Worm (Caenorhabditis elegans) whole organism, young adult: ENCODE measurements around the gene C13A2.12.

Source experiments
- B0261.1 ChIP-seq: sonication (generic microtip); optimal IDR thresholded peaks from 2 replicates; lab custom pipeline; 2016; ENCODE audit warnings: mild to moderate bottlenecking, missing genetic modification characterization, moderate library complexity, missing compliant biosample characterization
- C17E4.6 ChIP-seq: fragments of 200-800 bp; sonication (Bioruptor generic); IDR thresholded peaks from 2 replicates; pipeline ENCODE4 v1.3.6; 2022; ENCODE audit warnings: missing genetic modification reagents, missing genetic modification characterization, missing compliant biosample characterization
- F52B5.7 ChIP-seq: sonication (generic microtip); optimal IDR thresholded peaks from 2 replicates; lab custom pipeline; 2016; ENCODE audit warnings: mild to moderate bottlenecking, missing genetic modification characterization, missing compliant biosample characterization
- F57A8.1 ChIP-seq: fragments of 200-800 bp; sonication (Bioruptor generic); optimal IDR thresholded peaks from 2 replicates; lab custom pipeline; 2018; ENCODE audit warnings: mild to moderate bottlenecking, missing genetic modification characterization, moderate library complexity, missing compliant biosample characterization
- K11D2.4 ChIP-seq: fragments of 200-800 bp; sonication (Bioruptor generic); IDR thresholded peaks from 2 replicates; pipeline ENCODE4 v1.3.6; 2022; ENCODE audit warnings: missing genetic modification reagents, missing genetic modification characterization, missing compliant biosample characterization
- K12H6.12 ChIP-seq: fragments of 200-800 bp; sonication (Bioruptor generic); optimal IDR thresholded peaks from 2 replicates; lab custom pipeline; 2018; ENCODE audit warnings: mild to moderate bottlenecking, missing genetic modification characterization, missing compliant biosample characterization
- Y53F4B.3 ChIP-seq: fragments of 200-800 bp; sonication (Bioruptor generic); IDR thresholded peaks from 2 replicates; pipeline ENCODE4 v1.3.6; 2022; ENCODE audit warnings: missing genetic modification reagents, missing genetic modification characterization, missing compliant biosample characterization
- Y53G8AR.9 ChIP-seq: fragments of 200-800 bp; sonication (Bioruptor generic); conservative IDR thresholded peaks from 2 replicates; pipeline ENCODE4 v1.3.6; 2022; ENCODE audit warnings: missing genetic modification reagents, missing genetic modification characterization, missing compliant biosample characterization
- atf-7 ChIP-seq: sonication (generic microtip); optimal IDR thresholded peaks from 2 replicates; lab custom pipeline; 2017; ENCODE audit warnings: mild to moderate bottlenecking, missing genetic modification characterization, missing compliant biosample characterization
- attf-5 ChIP-seq: fragments of 200-800 bp; sonication (Bioruptor generic); optimal IDR thresholded peaks from 2 replicates; lab custom pipeline; 2018; ENCODE audit warnings: mild to moderate bottlenecking, missing genetic modification characterization, missing compliant biosample characterization
- bed-2 ChIP-seq: fragments of 200-800 bp; sonication (Bioruptor generic); IDR thresholded peaks from 2 replicates; pipeline ENCODE4 v1.3.6; 2022; ENCODE audit warnings: missing genetic modification reagents, missing genetic modification characterization, missing compliant biosample characterization
- cebp-1 ChIP-seq, 2 experiments: fragments of 200-800 bp in 1 of 2; sonication (Bioruptor generic) in 1 of 2; sonication (generic microtip) in 1 of 2; IDR thresholded peaks in 1 of 2; optimal IDR thresholded peaks in 1 of 2; 2 replicates each; pipeline versions ENCODE4 v1.3.6 to Lab custom; 2017 to 2022; ENCODE audit warnings: missing compliant biosample characterization in 2 of 2, missing genetic modification characterization in 2 of 2, mild to moderate bottlenecking in 1 of 2, missing genetic modification reagents in 1 of 2, moderate library complexity in 1 of 2
- cebp-2 ChIP-seq: fragments of 200-800 bp; sonication (Bioruptor generic); IDR thresholded peaks from 2 replicates; pipeline ENCODE4 v1.3.6; 2022; ENCODE audit warnings: missing genetic modification characterization, missing compliant biosample characterization
- dox-1 ChIP-seq: fragments of 200-800 bp; sonication (Bioruptor generic); IDR thresholded peaks from 2 replicates; pipeline ENCODE4 v1.3.6; 2022; ENCODE audit warnings: missing genetic modification reagents, missing genetic modification characterization, missing compliant biosample characterization
- egl-44 ChIP-seq: fragments of 200-800 bp; sonication (Bioruptor generic); IDR thresholded peaks from 2 replicates; pipeline ENCODE4 v1.3.6; 2022; ENCODE audit warnings: missing genetic modification reagents, missing genetic modification characterization, missing compliant biosample characterization
- gei-17 ChIP-seq: fragments of 200-800 bp; sonication (Bioruptor generic); optimal IDR thresholded peaks from 2 replicates; lab custom pipeline; 2018; ENCODE audit warnings: mild to moderate bottlenecking, missing genetic modification characterization, missing compliant biosample characterization
- hmg-20 ChIP-seq: fragments of 200-800 bp; sonication (Bioruptor generic); IDR thresholded peaks from 2 replicates; pipeline ENCODE4 v1.3.6; 2022; ENCODE audit warnings: missing genetic modification reagents, missing genetic modification characterization, missing compliant biosample characterization
- hrde-1 ChIP-seq: sonication (generic microtip); optimal IDR thresholded peaks from 2 replicates; lab custom pipeline; 2016; ENCODE audit warnings: missing genetic modification characterization, mild to moderate bottlenecking, missing compliant biosample characterization, moderate library complexity, missing genotype, missing genetic modification reagents, borderline replicate concordance
- lin-35 ChIP-seq, 3 experiments: fragments of 150-350 bp in 2 of 3; sonication (generic microtip) in 1 of 3; optimal IDR thresholded peaks; 2 replicates each; lab custom pipeline; 2014 to 2018; ENCODE audit warnings: missing biosample characterization in 3 of 3, missing genetic modification characterization in 3 of 3, missing genetic modification reagents in 3 of 3
- lin-54 ChIP-seq: fragments of 200-800 bp; sonication (Bioruptor generic); optimal IDR thresholded peaks from 2 replicates; lab custom pipeline; 2018; ENCODE audit warnings: mild to moderate bottlenecking, missing genetic modification characterization, missing compliant biosample characterization
- madf-3 ChIP-seq: fragments of 200-800 bp; sonication (Bioruptor generic); IDR thresholded peaks from 2 replicates; pipeline ENCODE4 v1.3.6; 2022; ENCODE audit warnings: missing genetic modification reagents, missing genetic modification characterization, missing compliant biosample characterization
- madf-6 ChIP-seq: fragments of 200-800 bp; sonication (Bioruptor generic); IDR thresholded peaks from 2 replicates; pipeline ENCODE4 v1.3.6; 2022; ENCODE audit warnings: missing genetic modification reagents, missing genetic modification characterization, missing compliant biosample characterization
- madf-8 ChIP-seq: fragments of 200-800 bp; sonication (Bioruptor generic); conservative IDR thresholded peaks from 2 replicates; pipeline ENCODE4 v1.3.6; 2022; ENCODE audit warnings: missing genetic modification reagents, missing genetic modification characterization, missing compliant biosample characterization
- mel-28 ChIP-seq: sonication (generic microtip); optimal IDR thresholded peaks from 2 replicates; lab custom pipeline; 2016; ENCODE audit warnings: borderline replicate concordance, mild to moderate bottlenecking, missing genetic modification characterization, missing compliant biosample characterization
- mxl-1 ChIP-seq: sonication (generic microtip); optimal IDR thresholded peaks from 2 replicates; lab custom pipeline; 2016; ENCODE audit warnings: missing genetic modification characterization, missing compliant biosample characterization
- rcor-1 ChIP-seq: fragments of 200-800 bp; sonication (Bioruptor generic); IDR thresholded peaks from 2 replicates; pipeline ENCODE4 v1.3.6; 2022; ENCODE audit warnings: missing genetic modification reagents, missing genetic modification characterization, missing compliant biosample characterization
- rec-8 ChIP-seq, 2 experiments: sonication (generic microtip); optimal IDR thresholded peaks; 2 replicates each; lab custom pipeline; 2016; ENCODE audit warnings: mild to moderate bottlenecking in 2 of 2, missing genetic modification characterization in 2 of 2, missing genetic modification reagents in 2 of 2, missing genotype in 2 of 2, missing biosample characterization in 1 of 2, missing compliant biosample characterization in 1 of 2, moderate library complexity in 1 of 2
- sdz-38 ChIP-seq: sonication (generic microtip); optimal IDR thresholded peaks from 2 replicates; lab custom pipeline; 2016; ENCODE audit warnings: missing genotype, missing genetic modification characterization, missing compliant biosample characterization
- unc-130 ChIP-seq: sonication (generic microtip); optimal IDR thresholded peaks from 2 replicates; lab custom pipeline; 2016; ENCODE audit warnings: missing genetic modification reagents, missing genetic modification characterization, missing compliant biosample characterization
- xnd-1 ChIP-seq: sonication (generic microtip); optimal IDR thresholded peaks from 2 replicates; lab custom pipeline; 2016; ENCODE audit warnings: missing genotype, missing genetic modification reagents, missing genetic modification characterization, missing compliant biosample characterization
- zfh-2 ChIP-seq: fragments of 200-800 bp; sonication (Bioruptor generic); conservative IDR thresholded peaks from 2 replicates; pipeline ENCODE4 v1.3.6; 2022; ENCODE audit warnings: missing genetic modification reagents, missing genetic modification characterization, missing compliant biosample characterization
- ztf-18 ChIP-seq: sonication (generic microtip); optimal IDR thresholded peaks from 2 replicates; lab custom pipeline; 2016; ENCODE audit warnings: missing genotype, mild to moderate bottlenecking, missing genetic modification characterization, missing compliant biosample characterization

Gene C13A2.12

ce11 chrV:7218988-7219387, 40.1 kb upstream of the C13A2.12 start, which contains the start of gene C13F10.5 (continued):
- TF ChIP-seq unc-130 (GFP tag; lab: Kevin White, UChicago) = no peak
- TF ChIP-seq hrde-1 = no peak
- no peak for TF ChIP-seq mel-28 (tag; lab: Kevin White, UChicago)
- no peak for TF ChIP-seq lin-54
- no peak for TF ChIP-seq mxl-1 (tag; lab: Kevin White, UChicago)
- no peak for TF ChIP-seq sdz-38 (tag; lab: Kevin White, UChicago)

- peak; percentile 19; the same call in 1 of the 2 replicates for TF ChIP-seq madf-6 (GFP tag; lab: Robert Waterston, UW)
- TF ChIP-seq madf-3 (GFP tag; lab: Robert Waterston, UW) = 0 out of 2 replicates have a peak, but pooled peaks have one; percentile 70
- TF ChIP-seq attf-5 (GFP tag; lab: Kevin White, UChicago) = peak; percentile 5
- no peak for TF ChIP-seq cebp-1 (GFP tag; IDR thresholded peaks at IDR 0.05; lab: Robert Waterston, UW)
- TF ChIP-seq cebp-1 (tag; optimal IDR thresholded peaks at IDR 0.05; lab: Kevin White, UChicago) = peak; percentile 38
- TF ChIP-seq atf-7 = no peak
- no peak for TF ChIP-seq B0261.1
- peak; percentile 40 for TF ChIP-seq ztf-18 (tag; lab: Kevin White, UChicago)
These were observed 38.0 kb upstream of the C13A2.12 start, which contains the start of the genes C13F10.8, C13F10.6 and kxd-1 for ce11 chrV:7220973-7221519. C13F10.8 (minus strand) TSS chrV:7221023. C13F10.6 (minus strand) TSS chrV:7221039. kxd-1 (plus strand) TSS chrV:7221469.

ce11 chrV:7223152-7223551, 35.9 kb upstream of the C13A2.12 start, which contains the start of gene C13F10.7:
C13F10.7 (minus strand) TSS chrV:7223252.
- no peak for TF ChIP-seq K12H6.12 (tag; lab: Kevin White, UChicago)
- TF ChIP-seq cebp-2 = no peak
- no peak for TF ChIP-seq sdz-38 (tag; lab: Kevin White, UChicago)
- no peak for TF ChIP-seq gei-17 (GFP tag; lab: Kevin White, UChicago)
- no peak for TF ChIP-seq bed-2 (GFP tag; lab: Robert Waterston, UW)
- no peak for TF ChIP-seq K11D2.4 (GFP tag; lab: Robert Waterston, UW)
- TF ChIP-seq Y53F4B.3 (GFP tag; lab: Robert Waterston, UW) = no peak
- TF ChIP-seq lin-35 (GFP tag; optimal IDR thresholded peaks at IDR 0.05; lab: Kevin White, UChicago) = no peak
- TF ChIP-seq F57A8.1 (GFP tag; lab: Kevin White, UChicago) = no peak
- no peak for TF ChIP-seq rec-8 (tag; optimal IDR thresholded peaks at IDR 0.05; lab: Kevin White, UChicago)
- TF ChIP-seq Y53G8AR.9 (GFP tag; lab: Robert Waterston, UW) = no peak
- TF ChIP-seq egl-44 = no peak
- no peak for TF ChIP-seq atf-7
- TF ChIP-seq cebp-1 (GFP tag; IDR thresholded peaks at IDR 0.05; lab: Robert Waterston, UW) = no peak
- no peak for TF ChIP-seq cebp-1 (tag; optimal IDR thresholded peaks at IDR 0.05; lab: Kevin White, UChicago)
- TF ChIP-seq madf-3 (GFP tag; lab: Robert Waterston, UW) = no peak
- TF ChIP-seq attf-5 (GFP tag; lab: Kevin White, UChicago) = no peak
- no peak for TF ChIP-seq hmg-20 (GFP tag; lab: Robert Waterston, UW)
- no peak for TF ChIP-seq dox-1 (GFP tag; lab: Robert Waterston, UW)
- no peak for TF ChIP-seq madf-8 (GFP tag; lab: Robert Waterston, UW)
- TF ChIP-seq, all 124 proteins: peak for 0

- TF ChIP-seq F52B5.7 (tag; lab: Kevin White, UChicago) (no peak), xnd-1 (no peak), rcor-1 (0 out of 2 replicates have a peak, but pooled peaks have one; percentile 17), cebp-1 (GFP tag; IDR thresholded peaks at IDR 0.05; lab: Robert Waterston, UW) (no peak), cebp-1 (tag; optimal IDR thresholded peaks at IDR 0.05; lab: Kevin White, UChicago) (peak; percentile 39), zfh-2 (GFP tag; lab: Robert Waterston, UW) (0 out of 2 replicates have a peak, but pooled peaks have one; percentile 15), C17E4.6 (no peak)
- TF ChIP-seq, all 124 proteins: peak for 3
These were observed 35.1 kb upstream of the C13A2.12 start, which contains the start of gene C13F10.1 for ce11 chrV:7223941-7224340. C13F10.1 (plus strand) TSS chrV:7224078.
